Fruit fly (Drosophila melanogaster): ENCODE results near the gene CG2278.

DNA sequence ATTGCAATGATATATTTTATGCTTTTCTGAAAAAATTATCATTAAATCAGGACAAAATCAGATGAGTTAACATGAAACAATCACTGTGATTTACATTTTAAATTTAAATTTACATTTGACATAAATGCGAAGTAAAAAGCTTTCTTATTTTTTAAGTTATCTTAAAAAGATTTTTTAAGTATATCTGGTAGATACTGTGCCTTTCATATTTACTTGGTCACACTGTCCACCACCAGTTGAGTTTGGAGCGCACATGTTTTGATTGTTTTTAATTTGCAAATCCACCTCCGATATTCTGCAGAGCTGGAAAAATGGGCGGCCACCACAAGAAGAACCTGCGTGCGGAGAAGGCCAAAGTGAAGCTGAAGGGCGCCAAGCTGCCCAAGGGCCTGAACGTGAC lies 53.3 kb downstream of the CG2278 start, which contains the start of gene CG1575:
- TF ChIP-seq Ets21C (GFP tag; optimal IDR thresholded peaks at IDR 0.05): no peak
- TF ChIP-seq CG31627 (GFP tag; optimal IDR thresholded peaks at IDR 0.05): no peak
- no peak for TF ChIP-seq Hr39 (GFP tag; optimal IDR thresholded peaks at IDR 0.05)
- TF ChIP-seq CG11294 (GFP tag; IDR thresholded peaks at IDR 0.05): no peak
- no peak for TF ChIP-seq Eip93F (GFP tag; optimal IDR thresholded peaks at IDR 0.05)
- TF ChIP-seq pdm3 (GFP tag; optimal IDR thresholded peaks at IDR 0.05): no peak
- no peak for TF ChIP-seq eg (GFP tag; IDR thresholded peaks at IDR 0.05)
- TF ChIP-seq Blimp-1 (GFP tag; optimal IDR thresholded peaks at IDR 0.05): no peak
- no peak for TF ChIP-seq Sox102F (GFP tag; optimal IDR thresholded peaks at IDR 0.05)
- no peak for TF ChIP-seq CG7368 (GFP tag; optimal IDR thresholded peaks at IDR 0.05)
- TF ChIP-seq CG6163 (GFP tag; IDR thresholded peaks at IDR 0.05): no peak
